In genomic region chrX:7954328-7954727, ce11 we compare ENCODE assay signal across 2 worm cellular contexts.
A peak's percentile ranks its signal among the peaks of the same experiment; 100 is the strongest.
TF ChIP-seq lines count a peak whose summit lies in the region.

Gene dct-1, plus strand, starts transcription at chrX:7954354.

TF ChIP-seq in whole organism, L1 larva, 84 proteins besides CTCF, POLR2A, EP300 and RAD21 (continued from another document and continues in another):
- TF ChIP-seq lin-35 (GFP tag; optimal IDR thresholded peaks at IDR 0.05; lab: Kevin White, UChicago) (no peak), rnt-1 (tag; optimal IDR thresholded peaks at IDR 0.05; lab: Kevin White, UChicago) (peak; percentile 94), nhr-77 (tag; optimal IDR thresholded peaks at IDR 0.05; lab: Kevin White, UChicago) (no peak), unc-86 (tag; optimal IDR thresholded peaks at IDR 0.05; lab: Kevin White, UChicago) (no peak), unc-62 (GFP tag; optimal IDR thresholded peaks at IDR 0.05; lab: Kevin White, UChicago) (no peak), lin-39 (tag; optimal IDR thresholded peaks at IDR 0.05; lab: Kevin White, UChicago) (peak; percentile 14), dsc-1 (tag; optimal IDR thresholded peaks at IDR 0.05; lab: Kevin White, UChicago) (no peak), elt-2 (tag; optimal IDR thresholded peaks at IDR 0.05; lab: Kevin White, UChicago) (no peak), ets-5 (GFP tag; IDR thresholded peaks at IDR 0.05; lab: Robert Waterston, UW) (no peak), isw-1 (GFP tag; IDR thresholded peaks at IDR 0.05; lab: Robert Waterston, UW) (no peak), ceh-82 (tag; optimal IDR thresholded peaks at IDR 0.05; lab: Kevin White, UChicago) (no peak), ama-1 (optimal IDR thresholded peaks at IDR 0.05; lab: Kevin White, UChicago) (no peak), nhr-12 (tag; optimal IDR thresholded peaks at IDR 0.05; lab: Kevin White, UChicago) (no peak), efl-1 (optimal IDR thresholded peaks at IDR 0.05; lab: Kevin White, UChicago) (no peak), efl-1 (GFP tag; optimal IDR thresholded peaks at IDR 0.05 in 1 of 2; lab: Kevin White, UChicago) (peak in 1 of 2 experiments; percentile 55), blmp-1 (tag; optimal IDR thresholded peaks at IDR 0.05; lab: Kevin White, UChicago) (no peak), tbx-2 (tag; optimal IDR thresholded peaks at IDR 0.05; lab: Kevin White, UChicago) (no peak), C16A3.4 (tag; optimal IDR thresholded peaks at IDR 0.05; lab: Kevin White, UChicago) (no peak), ceh-90 (tag; optimal IDR thresholded peaks at IDR 0.05; lab: Kevin White, UChicago) (no peak), sup-37 (GFP tag; optimal IDR thresholded peaks at IDR 0.05; lab: Kevin White, UChicago) (no peak), nhr-237 (tag; optimal IDR thresholded peaks at IDR 0.05; lab: Kevin White, UChicago) (no peak), lin-13 (GFP tag; optimal IDR thresholded peaks at IDR 0.05; lab: Kevin White, UChicago) (no peak), C04F5.9 (tag; optimal IDR thresholded peaks at IDR 0.05; lab: Kevin White, UChicago) (no peak), efl-3 (GFP tag; optimal IDR thresholded peaks at IDR 0.05; lab: Kevin White, UChicago) (no peak), snu-23 (GFP tag; optimal IDR thresholded peaks at IDR 0.05; lab: Kevin White, UChicago) (no peak), ztf-4 (tag; optimal IDR thresholded peaks at IDR 0.05; lab: Kevin White, UChicago) (peak; percentile 13), vab-15 (tag; optimal IDR thresholded peaks at IDR 0.05; lab: Kevin White, UChicago) (no peak), nhr-47 (tag; optimal IDR thresholded peaks at IDR 0.05; lab: Kevin White, UChicago) (peak; percentile 0), jun-1 (tag; optimal IDR thresholded peaks at IDR 0.05; lab: Kevin White, UChicago) (no peak), fkh-10 (GFP tag; optimal IDR thresholded peaks at IDR 0.05; lab: Kevin White, UChicago) (no peak), mep-1 (tag; optimal IDR thresholded peaks at IDR 0.05; lab: Kevin White, UChicago) (no peak), nhr-20 (tag; optimal IDR thresholded peaks at IDR 0.05; lab: Kevin White, UChicago) (peak; percentile 18), ztf-11 (tag; optimal IDR thresholded peaks at IDR 0.05; lab: Kevin White, UChicago) (no peak), nhr-71 (tag; optimal IDR thresholded peaks at IDR 0.05; lab: Kevin White, UChicago) (peak; percentile 63), tlp-1 (tag; optimal IDR thresholded peaks at IDR 0.05; lab: Kevin White, UChicago) (no peak), alr-1 (tag; optimal IDR thresholded peaks at IDR 0.05; lab: Kevin White, UChicago; ENCODE audit: borderline replicate concordance) (no peak), fkh-8 (tag; optimal IDR thresholded peaks at IDR 0.05; lab: Kevin White, UChicago) (no peak), Y116A8C.19 (tag; optimal IDR thresholded peaks at IDR 0.05; lab: Kevin White, UChicago; ENCODE audit: borderline replicate concordance) (no peak), ceh-88 (GFP tag; IDR thresholded peaks at IDR 0.05; lab: Robert Waterston, UW) (no peak), ceh-8 (GFP tag; optimal IDR thresholded peaks at IDR 0.05; lab: Kevin White, UChicago) (no peak), fos-1 (tag; optimal IDR thresholded peaks at IDR 0.05; lab: Kevin White, UChicago) (no peak), nhr-28 (tag; optimal IDR thresholded peaks at IDR 0.05; lab: Kevin White, UChicago) (no peak), egl-27 (tag; optimal IDR thresholded peaks at IDR 0.05; lab: Kevin White, UChicago) (no peak), pax-3 (tag; optimal IDR thresholded peaks at IDR 0.05; lab: Kevin White, UChicago) (peak; percentile 9), mef-2 (tag; optimal IDR thresholded peaks at IDR 0.05; lab: Kevin White, UChicago) (no peak), C34B4.2 (tag; optimal IDR thresholded peaks at IDR 0.05; lab: Kevin White, UChicago) (no peak), nhr-76 (tag; optimal IDR thresholded peaks at IDR 0.05; lab: Kevin White, UChicago) (no peak), nhr-84 (tag; optimal IDR thresholded peaks at IDR 0.05; lab: Kevin White, UChicago) (no peak), sox-4 (tag; optimal IDR thresholded peaks at IDR 0.05; lab: Kevin White, UChicago) (no peak), mdl-1 (tag; optimal IDR thresholded peaks at IDR 0.05; lab: Kevin White, UChicago) (peak in 1 of 2 experiments; percentile 21), hlh-4 (tag; optimal IDR thresholded peaks at IDR 0.05; lab: Kevin White, UChicago) (no peak), zip-4 (GFP tag; optimal IDR thresholded peaks at IDR 0.05; lab: Kevin White, UChicago) (no peak), nhr-11 (tag; optimal IDR thresholded peaks at IDR 0.05; lab: Kevin White, UChicago) (no peak), unc-98 (GFP tag; IDR thresholded peaks at IDR 0.05; lab: Robert Waterston, UW) (no peak), elt-3 (tag; optimal IDR thresholded peaks at IDR 0.05; lab: Kevin White, UChicago) (no peak), mab-9 (GFP tag; IDR thresholded peaks at IDR 0.05; lab: Robert Waterston, UW) (no peak), unc-130 (tag; optimal IDR thresholded peaks at IDR 0.05; lab: Kevin White, UChicago) (peak; percentile 16), ceh-63 (GFP tag; optimal IDR thresholded peaks at IDR 0.05; lab: Kevin White, UChicago) (no peak), swsn-7 (tag; optimal IDR thresholded peaks at IDR 0.05; lab: Kevin White, UChicago) (no peak), lin-15B (tag; optimal IDR thresholded peaks at IDR 0.05; lab: Kevin White, UChicago) (no peak), egl-13 (tag; optimal IDR thresholded peaks at IDR 0.05; lab: Kevin White, UChicago) (no peak), hpl-2 (GFP tag; optimal IDR thresholded peaks at IDR 0.05; lab: Kevin White, UChicago) (no peak), lin-14 (GFP tag; optimal IDR thresholded peaks at IDR 0.05; lab: Kevin White, UChicago) (peak; percentile 62), lsy-2 (tag; optimal IDR thresholded peaks at IDR 0.05; lab: Kevin White, UChicago) (peak in 1 of 2 experiments; percentile 16), nhr-90 (tag; optimal IDR thresholded peaks at IDR 0.05; lab: Kevin White, UChicago; ENCODE audit: poor library complexity) (no peak), F16B12.6 (tag; optimal IDR thresholded peaks at IDR 0.05; lab: Kevin White, UChicago) (no peak), pqm-1 (tag; optimal IDR thresholded peaks at IDR 0.05; lab: Kevin White, UChicago) (no peak), irx-1 (tag; optimal IDR thresholded peaks at IDR 0.05; lab: Kevin White, UChicago) (peak; percentile 8), grh-1 (GFP tag; IDR thresholded peaks at IDR 0.05; lab: Robert Waterston, UW) (no peak), dpl-1 (GFP tag; optimal IDR thresholded peaks at IDR 0.05; lab: Kevin White, UChicago) (no peak)

TF ChIP-seq in whole organism, L2 larva, 48 proteins besides CTCF, POLR2A, EP300 and RAD21 (continued from another document):
- TF ChIP-seq sma-9 (GFP tag; optimal IDR thresholded peaks at IDR 0.05; lab: Kevin White, UChicago) (no peak), sma-9 (tag; optimal IDR thresholded peaks at IDR 0.05; lab: Kevin White, UChicago) (no peak), nhr-11 (tag; optimal IDR thresholded peaks at IDR 0.05; lab: Kevin White, UChicago) (no peak), sem-4 (tag; optimal IDR thresholded peaks at IDR 0.05; lab: Kevin White, UChicago) (peak; percentile 9), gmeb-1 (tag; optimal IDR thresholded peaks at IDR 0.05; lab: Kevin White, UChicago) (no peak), F13H6.1 (tag; optimal IDR thresholded peaks at IDR 0.05; lab: Kevin White, UChicago) (peak; percentile 22), nhr-10 (tag; optimal IDR thresholded peaks at IDR 0.05; lab: Kevin White, UChicago) (no peak), mdl-1 (tag; optimal IDR thresholded peaks at IDR 0.05; lab: Kevin White, UChicago) (no peak), unc-62 (GFP tag; optimal IDR thresholded peaks at IDR 0.05; lab: Kevin White, UChicago) (no peak), peb-1 (tag; optimal IDR thresholded peaks at IDR 0.05; lab: Kevin White, UChicago) (no peak), elt-3 (tag; optimal IDR thresholded peaks at IDR 0.05; lab: Kevin White, UChicago) (no peak), nhr-25 (tag; optimal IDR thresholded peaks at IDR 0.05; lab: Kevin White, UChicago) (no peak), ztf-1 (GFP tag; conservative IDR thresholded peaks at IDR 0.05; lab: Robert Waterston, UW) (no peak), elt-1 (tag; optimal IDR thresholded peaks at IDR 0.05; lab: Kevin White, UChicago) (no peak), nhr-237 (tag; optimal IDR thresholded peaks at IDR 0.05; lab: Kevin White, UChicago) (no peak), lin-13 (GFP tag; optimal IDR thresholded peaks at IDR 0.05; lab: Kevin White, UChicago) (no peak), R02D3.7 (tag; optimal IDR thresholded peaks at IDR 0.05; lab: Kevin White, UChicago) (no peak), Y55F3AM.14 (GFP tag; optimal IDR thresholded peaks at IDR 0.05; lab: Kevin White, UChicago) (no peak), zag-1 (tag; optimal IDR thresholded peaks at IDR 0.05; lab: Kevin White, UChicago) (no peak), unc-39 (tag; optimal IDR thresholded peaks at IDR 0.05; lab: Kevin White, UChicago) (no peak), ztf-4 (tag; optimal IDR thresholded peaks at IDR 0.05; lab: Kevin White, UChicago) (no peak), egl-27 (tag; optimal IDR thresholded peaks at IDR 0.05; lab: Kevin White, UChicago) (no peak), ztf-11 (tag; optimal IDR thresholded peaks at IDR 0.05; lab: Kevin White, UChicago) (no peak), ceh-82 (tag; optimal IDR thresholded peaks at IDR 0.05; lab: Kevin White, UChicago) (no peak)
